Worm (Caenorhabditis elegans) whole organism, L4 larva: ENCODE results near the gene tric-1B.1.

Experiments
- ceh-28 ChIP-seq: fragments of 150-350 bp; optimal IDR thresholded peaks from 2 replicates; lab custom pipeline; 2014; ENCODE audit warnings: missing biosample characterization, missing genetic modification reagents, missing genetic modification characterization
- ceh-62 ChIP-seq: sonication (generic microtip); optimal IDR thresholded peaks from 2 replicates; lab custom pipeline; 2017; ENCODE audit warnings: missing biosample characterization, missing genetic modification characterization
- daf-8 ChIP-seq: fragments of 200-800 bp; sonication (Bioruptor generic); IDR thresholded peaks from 2 replicates; pipeline ENCODE4 v1.3.6; 2022; ENCODE audit warnings: missing genetic modification characterization, missing compliant biosample characterization
- egl-27 ChIP-seq: sonication (generic microtip); optimal IDR thresholded peaks from 3 replicates; lab custom pipeline; 2017; ENCODE audit warnings: missing biosample characterization, missing genetic modification reagents, missing genetic modification characterization
- hmg-1.1 ChIP-seq: fragments of 200-800 bp; sonication (Bioruptor generic); IDR thresholded peaks from 2 replicates; pipeline ENCODE4 v1.3.6; 2022; ENCODE audit warnings: missing genetic modification reagents, missing genetic modification characterization, missing compliant biosample characterization
- jun-1 ChIP-seq: fragments of 150-350 bp; optimal IDR thresholded peaks from 2 replicates; lab custom pipeline; 2014; ENCODE audit warnings: missing biosample characterization, missing genetic modification reagents, missing genetic modification characterization
- lin-1 ChIP-seq: fragments of 200-800 bp; sonication (Bioruptor generic); IDR thresholded peaks from 2 replicates; pipeline ENCODE4 v1.3.6; 2022; ENCODE audit warnings: missing genetic modification reagents, missing genetic modification characterization, missing compliant biosample characterization
- lin-39 ChIP-seq: fragments of 150-350 bp; optimal IDR thresholded peaks from 2 replicates; lab custom pipeline; 2014; ENCODE audit warnings: missing biosample characterization, missing genetic modification reagents, missing genetic modification characterization
- nhr-11 ChIP-seq: fragments of 150-350 bp; optimal IDR thresholded peaks from 2 replicates; lab custom pipeline; 2014; ENCODE audit warnings: missing biosample characterization, missing genetic modification characterization
- pha-4 ChIP-seq, 2 experiments: fragments of 150-350 bp in 1 of 2; fragments of 200-800 bp in 1 of 2; sonication (Bioruptor generic) in 1 of 2; IDR thresholded peaks in 1 of 2; optimal IDR thresholded peaks in 1 of 2; 2 replicates each; pipeline versions ENCODE4 v1.3.6 to Lab custom; 2014 to 2022; ENCODE audit warnings: missing genetic modification characterization in 2 of 2, missing genetic modification reagents in 2 of 2, missing biosample characterization in 1 of 2, missing compliant biosample characterization in 1 of 2
- set-16 ChIP-seq: fragments of 200-800 bp; sonication (Bioruptor generic); IDR thresholded peaks from 2 replicates; pipeline ENCODE4 v1.3.6; 2022; ENCODE audit warnings: missing genetic modification reagents, missing genetic modification characterization, missing compliant biosample characterization
- unc-39 ChIP-seq: sonication (generic microtip); optimal IDR thresholded peaks from 2 replicates; lab custom pipeline; 2017; ENCODE audit warnings: missing biosample characterization, missing genetic modification characterization

DNA sequence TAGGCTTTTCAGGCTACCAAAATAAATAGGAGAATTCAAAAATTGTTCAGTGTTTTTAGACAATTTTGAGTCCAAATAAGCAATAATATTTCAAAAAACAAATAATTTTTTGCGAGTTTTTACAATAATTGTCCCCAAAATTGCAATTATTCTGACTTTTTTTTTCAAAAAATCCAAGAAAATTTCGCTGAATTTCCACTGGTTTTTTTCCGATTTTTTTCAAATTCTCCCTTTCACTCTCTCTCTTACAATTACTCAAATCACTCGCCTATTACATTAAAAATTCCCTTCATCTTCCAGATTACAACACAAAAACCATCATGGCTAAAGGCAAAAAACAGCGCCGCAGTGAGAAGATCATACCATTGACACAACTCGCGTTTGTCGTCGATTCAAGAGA lies 23.0 kb upstream of the tric-1B.1 start, which contains the start of gene Y57A10A.31:
- TF ChIP-seq egl-27 (no peak), daf-8 (GFP tag; lab: Robert Waterston, UW) (no peak), ceh-28 (tag; lab: Kevin White, UChicago) (no peak), ceh-62 (tag; lab: Kevin White, UChicago) (no peak), lin-1 (GFP tag; lab: Robert Waterston, UW) (no peak), jun-1 (tag; lab: Kevin White, UChicago) (no peak), pha-4 (GFP tag; IDR thresholded peaks at IDR 0.05; lab: Robert Waterston, UW) (no peak), pha-4 (tag; optimal IDR thresholded peaks at IDR 0.05; lab: Kevin White, UChicago) (no peak), unc-39 (tag; lab: Kevin White, UChicago) (no peak), nhr-11 (no peak), set-16 (GFP tag; lab: Robert Waterston, UW) (no peak), lin-39 (tag; lab: Kevin White, UChicago) (no peak), hmg-1.1 (GFP tag; lab: Robert Waterston, UW) (no peak)
